Worm (Caenorhabditis elegans): ENCODE measurements around the gene cex-1.
A peak's percentile ranks its signal among the peaks of the same experiment; 100 is the strongest.

cex-1 gene

ce11 chrII:5426470-5426869 lies 21.0 kb upstream of the cex-1 start:
- TF ChIP-seq nhr-237 (tag; optimal IDR thresholded peaks at IDR 0.05) (no peak), ceh-43 (GFP tag; optimal IDR thresholded peaks at IDR 0.05) (no peak), ceh-39 (tag; optimal IDR thresholded peaks at IDR 0.05) (no peak), elt-3 (tag; optimal IDR thresholded peaks at IDR 0.05) (no peak), blmp-1 (tag; optimal IDR thresholded peaks at IDR 0.05) (no peak), ces-1 (GFP tag; optimal IDR thresholded peaks at IDR 0.05) (no peak), lsy-2 (tag; optimal IDR thresholded peaks at IDR 0.05) (no peak), unc-120 (tag; optimal IDR thresholded peaks at IDR 0.05; ENCODE audit: poor library complexity, severe bottlenecking) (no peak), mep-1 (tag; optimal IDR thresholded peaks at IDR 0.05) (no peak), nhr-12 (tag; optimal IDR thresholded peaks at IDR 0.05) (no peak), unc-39 (tag; optimal IDR thresholded peaks at IDR 0.05) (no peak), M03D4.4 (tag; optimal IDR thresholded peaks at IDR 0.05) (no peak), cnd-1 (tag; optimal IDR thresholded peaks at IDR 0.05) (no peak), nhr-2 (tag; optimal IDR thresholded peaks at IDR 0.05) (no peak), mls-2 (tag; optimal IDR thresholded peaks at IDR 0.05) (no peak), zip-8 (tag; optimal IDR thresholded peaks at IDR 0.05) (no peak), tbx-8 (GFP tag; optimal IDR thresholded peaks at IDR 0.05) (no peak), pha-4 (tag; optimal IDR thresholded peaks at IDR 0.05) (no peak)

- TF ChIP-seq ceh-43 (GFP tag; optimal IDR thresholded peaks at IDR 0.05): no peak
- TF ChIP-seq mep-1 (tag; optimal IDR thresholded peaks at IDR 0.05): peak; percentile 7
- no peak for TF ChIP-seq unc-39 (tag; optimal IDR thresholded peaks at IDR 0.05)
- TF ChIP-seq snpc-4 (tag; optimal IDR thresholded peaks at IDR 0.05): no peak
- no peak for TF ChIP-seq pha-4 (tag; optimal IDR thresholded peaks at IDR 0.05)
- TF ChIP-seq sem-2 (GFP tag; optimal IDR thresholded peaks at IDR 0.05): no peak
- TF ChIP-seq ham-2 (GFP tag; optimal IDR thresholded peaks at IDR 0.05): peak; percentile 0
- no peak for TF ChIP-seq mls-2 (tag; optimal IDR thresholded peaks at IDR 0.05)
- TF ChIP-seq ceh-83 (GFP tag; optimal IDR thresholded peaks at IDR 0.05): peak; percentile 19
- TF ChIP-seq unc-62 (GFP tag; optimal IDR thresholded peaks at IDR 0.05): no peak
- TF ChIP-seq ces-1 (GFP tag; optimal IDR thresholded peaks at IDR 0.05): no peak
- no peak for TF ChIP-seq drap-1 (GFP tag; optimal IDR thresholded peaks at IDR 0.05)
Observed at ce11 chrII:5429522-5430257, 17.8 kb upstream of the cex-1 start, which contains the start of the genes F07F6.4 and F07F6.2. TSS of gene F07F6.4 (minus strand) at chrII:5429572. TSS of gene F07F6.2 (plus strand) at chrII:5430207.

- TF ChIP-seq cnd-1 (tag; optimal IDR thresholded peaks at IDR 0.05): no peak
- no peak for TF ChIP-seq lsy-2 (tag; optimal IDR thresholded peaks at IDR 0.05)
- no peak for TF ChIP-seq lin-32 (GFP tag; optimal IDR thresholded peaks at IDR 0.05)
- no peak for TF ChIP-seq bed-3 (GFP tag; optimal IDR thresholded peaks at IDR 0.05)
- TF ChIP-seq flh-1 (GFP tag; optimal IDR thresholded peaks at IDR 0.05): no peak
- no peak for TF ChIP-seq nhr-237 (tag; optimal IDR thresholded peaks at IDR 0.05)
- no peak for TF ChIP-seq zip-8 (tag; optimal IDR thresholded peaks at IDR 0.05)
- TF ChIP-seq nhr-28 (tag; optimal IDR thresholded peaks at IDR 0.05): no peak
- TF ChIP-seq tbx-8 (GFP tag; optimal IDR thresholded peaks at IDR 0.05): no peak
- no peak for TF ChIP-seq nhr-76 (tag; optimal IDR thresholded peaks at IDR 0.05)
- TF ChIP-seq nhr-12 (tag; optimal IDR thresholded peaks at IDR 0.05): no peak
- TF ChIP-seq ceh-43 (GFP tag; optimal IDR thresholded peaks at IDR 0.05): no peak
- no peak for TF ChIP-seq ceh-39 (tag; optimal IDR thresholded peaks at IDR 0.05)
- no peak for TF ChIP-seq blmp-1 (tag; optimal IDR thresholded peaks at IDR 0.05)
- no peak for TF ChIP-seq mep-1 (tag; optimal IDR thresholded peaks at IDR 0.05)
Observed at ce11 chrII:5433069-5433468, 14.4 kb upstream of the cex-1 start, which contains the start of gene srx-114. TSS of gene srx-114 (minus strand) at chrII:5433169.

- TF ChIP-seq elt-1 (tag; optimal IDR thresholded peaks at IDR 0.05; ENCODE audit: borderline replicate concordance, insufficient read depth) (no peak), ztf-11 (tag; optimal IDR thresholded peaks at IDR 0.05) (no peak), unc-62 (GFP tag; optimal IDR thresholded peaks at IDR 0.05) (no peak), unc-39 (tag; optimal IDR thresholded peaks at IDR 0.05) (no peak), sem-2 (GFP tag; optimal IDR thresholded peaks at IDR 0.05) (no peak), mep-1 (tag; optimal IDR thresholded peaks at IDR 0.05) (no peak), ham-2 (GFP tag; optimal IDR thresholded peaks at IDR 0.05) (no peak), nhr-28 (tag; optimal IDR thresholded peaks at IDR 0.05) (no peak), ces-1 (GFP tag; optimal IDR thresholded peaks at IDR 0.05) (no peak), ceh-83 (GFP tag; optimal IDR thresholded peaks at IDR 0.05) (no peak), nhr-76 (tag; optimal IDR thresholded peaks at IDR 0.05) (no peak), nhr-12 (tag; optimal IDR thresholded peaks at IDR 0.05) (no peak), unc-120 (tag; optimal IDR thresholded peaks at IDR 0.05; ENCODE audit: poor library complexity, severe bottlenecking) (no peak), cnd-1 (tag; optimal IDR thresholded peaks at IDR 0.05) (no peak), pha-4 (tag; optimal IDR thresholded peaks at IDR 0.05) (no peak), bed-3 (GFP tag; optimal IDR thresholded peaks at IDR 0.05) (no peak), ceh-43 (GFP tag; optimal IDR thresholded peaks at IDR 0.05) (no peak)
Observed at ce11 chrII:5436833-5437232, 10.6 kb upstream of the cex-1 start, which contains the start of gene dct-5. TSS of gene dct-5 (minus strand) at chrII:5436933.
